Worm (Caenorhabditis elegans) whole organism, L4 larva: ENCODE results near the gene C10G8.8.

ENCODE experiments used
- F10B5.3 ChIP-seq: sonication (generic microtip); optimal IDR thresholded peaks from 2 replicates; lab custom pipeline; 2016; ENCODE audit warnings: mild to moderate bottlenecking, missing genetic modification characterization, missing compliant biosample characterization
- F44E2.7 ChIP-seq: fragments of 200-800 bp; sonication (Bioruptor generic); IDR thresholded peaks from 2 replicates; pipeline ENCODE4 v2.1.2; 2022; ENCODE audit warnings: missing genetic modification characterization, missing compliant biosample characterization
- R02D3.7 ChIP-seq: fragments of 150-350 bp; sonication (generic microtip); optimal IDR thresholded peaks from 3 replicates; lab custom pipeline; 2014; ENCODE audit warnings: missing biosample characterization, missing genetic modification characterization
- Y105C5A.15 ChIP-seq: fragments of 200-800 bp; sonication (Bioruptor generic); IDR thresholded peaks from 2 replicates; pipeline ENCODE4 v1.3.6; 2022; ENCODE audit warnings: missing genetic modification characterization, missing compliant biosample characterization
- Y75B8A.6 ChIP-seq: fragments of 200-800 bp; sonication (Bioruptor generic); IDR thresholded peaks from 2 replicates; pipeline ENCODE4 v1.3.6; 2022; ENCODE audit warnings: missing genetic modification reagents, missing genetic modification characterization, missing compliant biosample characterization
- aha-1 ChIP-seq: fragments of 150-350 bp; peaks from one replicate; lab custom pipeline; 2014; ENCODE audit warnings: missing biosample characterization, missing genetic modification characterization
- arid-1 ChIP-seq: fragments of 200-800 bp; sonication (Bioruptor generic); conservative IDR thresholded peaks from 2 replicates; pipeline ENCODE4 v1.3.6; 2022; ENCODE audit warnings: missing genetic modification reagents, missing genetic modification characterization, missing compliant biosample characterization
- ceh-28 ChIP-seq: fragments of 150-350 bp; optimal IDR thresholded peaks from 2 replicates; lab custom pipeline; 2014; ENCODE audit warnings: missing biosample characterization, missing genetic modification reagents, missing genetic modification characterization
- ceh-44 ChIP-seq: fragments of 200-800 bp; sonication (Bioruptor generic); IDR thresholded peaks from 2 replicates; pipeline ENCODE4 v1.3.6; 2022; ENCODE audit warnings: missing genetic modification reagents, missing genetic modification characterization, missing compliant biosample characterization
- daf-16 ChIP-seq, 3 experiments: sonication (generic microtip); optimal IDR thresholded peaks; 2 replicates each; lab custom pipeline; 2016 to 2017; ENCODE audit warnings: missing genetic modification characterization in 3 of 3, missing genetic modification reagents in 3 of 3, mild to moderate bottlenecking in 2 of 3, missing compliant biosample characterization in 2 of 3, missing biosample characterization in 1 of 3, moderate library complexity in 1 of 3
- daf-8 ChIP-seq: fragments of 200-800 bp; sonication (Bioruptor generic); IDR thresholded peaks from 2 replicates; pipeline ENCODE4 v1.3.6; 2022; ENCODE audit warnings: missing genetic modification characterization, missing compliant biosample characterization
- dmd-8 ChIP-seq: fragments of 200-800 bp; sonication (Bioruptor generic); IDR thresholded peaks from 2 replicates; pipeline ENCODE4 v1.3.6; 2022; ENCODE audit warnings: missing genetic modification characterization, missing compliant biosample characterization
- duxl-1 ChIP-seq: sonication (generic microtip); optimal IDR thresholded peaks from 2 replicates; lab custom pipeline; 2016; ENCODE audit warnings: mild to moderate bottlenecking, missing genetic modification characterization, moderate library complexity, missing compliant biosample characterization; ENCODE audit not compliant: poor library complexity
- egl-27 ChIP-seq: sonication (generic microtip); optimal IDR thresholded peaks from 3 replicates; lab custom pipeline; 2017; ENCODE audit warnings: missing biosample characterization, missing genetic modification reagents, missing genetic modification characterization
- gei-8 ChIP-seq: fragments of 200-800 bp; sonication (Bioruptor generic); optimal IDR thresholded peaks from 2 replicates; lab custom pipeline; 2018; ENCODE audit warnings: mild to moderate bottlenecking, missing genetic modification characterization, missing compliant biosample characterization
- hif-1 ChIP-seq, 2 experiments: sonication (generic microtip); optimal IDR thresholded peaks; 2 replicates each; lab custom pipeline; 2016 to 2017; ENCODE audit warnings: missing compliant biosample characterization in 2 of 2, missing genetic modification characterization in 2 of 2, missing genetic modification reagents in 2 of 2, missing genotype in 2 of 2, mild to moderate bottlenecking in 1 of 2
- hmg-1.1 ChIP-seq: fragments of 200-800 bp; sonication (Bioruptor generic); IDR thresholded peaks from 2 replicates; pipeline ENCODE4 v1.3.6; 2022; ENCODE audit warnings: missing genetic modification reagents, missing genetic modification characterization, missing compliant biosample characterization
- lin-15B ChIP-seq: fragments of 150-350 bp; sonication (generic microtip); optimal IDR thresholded peaks from 3 replicates; lab custom pipeline; 2014; ENCODE audit warnings: missing biosample characterization, missing genetic modification characterization
- lin-29 ChIP-seq: fragments of 200-800 bp; sonication (Bioruptor generic); IDR thresholded peaks from 2 replicates; pipeline ENCODE4 v1.3.6; 2022; ENCODE audit warnings: missing genetic modification reagents, missing genetic modification characterization, missing compliant biosample characterization
- lin-38 ChIP-seq: fragments of 200-800 bp; sonication (Bioruptor generic); IDR thresholded peaks from 2 replicates; pipeline ENCODE4 v1.3.6; 2022; ENCODE audit warnings: missing genetic modification reagents, missing genetic modification characterization, missing compliant biosample characterization
- lin-39 ChIP-seq: fragments of 150-350 bp; optimal IDR thresholded peaks from 2 replicates; lab custom pipeline; 2014; ENCODE audit warnings: missing biosample characterization, missing genetic modification reagents, missing genetic modification characterization
- mxl-2 ChIP-seq: fragments of 200-800 bp; sonication (Bioruptor generic); conservative IDR thresholded peaks from 2 replicates; pipeline ENCODE4 v1.3.6; 2022; ENCODE audit warnings: missing genetic modification reagents, missing genetic modification characterization, missing compliant biosample characterization
- nhr-11 ChIP-seq: fragments of 150-350 bp; optimal IDR thresholded peaks from 2 replicates; lab custom pipeline; 2014; ENCODE audit warnings: missing biosample characterization, missing genetic modification characterization
- nhr-28 ChIP-seq: fragments of 150-350 bp; optimal IDR thresholded peaks from 2 replicates; lab custom pipeline; 2014; ENCODE audit warnings: missing biosample characterization, missing genetic modification characterization
- nhr-42 ChIP-seq: fragments of 200-800 bp; sonication (Bioruptor generic); IDR thresholded peaks from 2 replicates; pipeline ENCODE4 v1.3.6; 2022; ENCODE audit warnings: missing genetic modification characterization, missing compliant biosample characterization
- pha-4 ChIP-seq, 2 experiments: fragments of 150-350 bp in 1 of 2; fragments of 200-800 bp in 1 of 2; sonication (Bioruptor generic) in 1 of 2; IDR thresholded peaks in 1 of 2; optimal IDR thresholded peaks in 1 of 2; 2 replicates each; pipeline versions ENCODE4 v1.3.6 to Lab custom; 2014 to 2022; ENCODE audit warnings: missing genetic modification characterization in 2 of 2, missing genetic modification reagents in 2 of 2, missing biosample characterization in 1 of 2, missing compliant biosample characterization in 1 of 2
- pqm-1 ChIP-seq: sonication (generic microtip); optimal IDR thresholded peaks from 2 replicates; lab custom pipeline; 2017; ENCODE audit warnings: missing biosample characterization, missing genetic modification characterization
- rbr-2 ChIP-seq: sonication (generic microtip); optimal IDR thresholded peaks from 2 replicates; lab custom pipeline; 2016; ENCODE audit warnings: missing genotype, missing genetic modification characterization, missing compliant biosample characterization
- sdz-12 ChIP-seq: fragments of 200-800 bp; sonication (Bioruptor generic); optimal IDR thresholded peaks from 2 replicates; lab custom pipeline; 2018; ENCODE audit warnings: mild to moderate bottlenecking, missing genetic modification characterization, missing compliant biosample characterization
- snpc-1.2 ChIP-seq: fragments of 200-800 bp; sonication (Bioruptor generic); IDR thresholded peaks from 2 replicates; pipeline ENCODE4 v1.3.6; 2022; ENCODE audit warnings: missing genetic modification reagents, missing genetic modification characterization, missing compliant biosample characterization
- spr-3 ChIP-seq: fragments of 200-800 bp; sonication (Bioruptor generic); optimal IDR thresholded peaks from 2 replicates; lab custom pipeline; 2018; ENCODE audit warnings: mild to moderate bottlenecking, missing genetic modification characterization, missing compliant biosample characterization
- zag-1 ChIP-seq: fragments of 150-350 bp; optimal IDR thresholded peaks from 2 replicates; lab custom pipeline; 2014; ENCODE audit warnings: missing biosample characterization, missing genetic modification characterization
- zfp-2 ChIP-seq: sonication (generic microtip); optimal IDR thresholded peaks from 2 replicates; lab custom pipeline; 2016; ENCODE audit warnings: mild to moderate bottlenecking, missing genetic modification characterization, missing compliant biosample characterization

The C10G8.8 gene

DNA sequence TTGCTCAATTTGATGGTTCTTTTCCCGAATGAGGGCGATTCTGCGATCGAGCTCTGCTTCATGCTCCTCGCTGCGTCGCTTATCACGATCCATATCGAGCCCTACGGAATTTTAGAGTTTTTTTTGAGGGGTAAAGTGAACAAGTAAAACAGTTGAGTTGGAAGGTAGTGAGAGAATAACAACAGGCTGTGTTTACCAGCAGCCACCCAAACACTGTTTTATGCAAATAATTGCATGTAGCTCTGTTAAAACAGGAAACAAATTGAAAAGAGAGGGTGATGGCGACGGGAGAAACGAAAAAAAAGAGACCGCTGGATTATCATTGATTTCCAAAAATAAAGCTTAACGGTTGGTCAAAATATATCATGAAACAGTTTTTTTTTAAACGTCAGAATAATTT lies at the start of gene C10G8.8:
C10G8.8 (minus strand) TSS at position 101 of the 400 bp plus-strand sequence.
- no peak for TF ChIP-seq pqm-1 (tag; lab: Kevin White, UChicago)
- no peak for TF ChIP-seq egl-27 (tag; lab: Kevin White, UChicago)
- TF ChIP-seq lin-29 = no peak
- no peak for TF ChIP-seq lin-39 (tag; lab: Kevin White, UChicago)
- no peak for TF ChIP-seq ceh-44

DNA sequence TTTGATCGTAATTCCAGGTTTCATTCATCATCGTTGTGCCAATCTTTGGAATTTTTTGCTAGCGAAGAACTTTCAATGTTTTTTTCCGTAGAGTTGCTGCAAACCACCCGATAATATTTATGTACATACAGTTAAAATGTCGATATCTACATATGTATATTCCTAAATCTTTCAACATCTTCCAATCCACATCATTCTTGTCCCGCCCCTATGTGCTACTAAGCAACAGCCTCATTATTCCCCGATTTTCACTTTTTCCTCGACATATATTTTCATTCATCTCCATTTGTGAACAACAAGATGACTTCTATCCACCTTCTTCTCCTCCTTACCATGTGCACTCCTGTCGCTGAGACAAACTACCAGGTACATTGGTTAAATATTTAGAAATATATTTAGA lies 43.9 kb upstream of the C10G8.8 start, which contains the start of gene C35A11.3:
C35A11.3 (plus strand) TSS at position 301 of the 400 bp plus-strand sequence.
- TF ChIP-seq mxl-2 (GFP tag; lab: Robert Waterston, UW) = no peak

DNA sequence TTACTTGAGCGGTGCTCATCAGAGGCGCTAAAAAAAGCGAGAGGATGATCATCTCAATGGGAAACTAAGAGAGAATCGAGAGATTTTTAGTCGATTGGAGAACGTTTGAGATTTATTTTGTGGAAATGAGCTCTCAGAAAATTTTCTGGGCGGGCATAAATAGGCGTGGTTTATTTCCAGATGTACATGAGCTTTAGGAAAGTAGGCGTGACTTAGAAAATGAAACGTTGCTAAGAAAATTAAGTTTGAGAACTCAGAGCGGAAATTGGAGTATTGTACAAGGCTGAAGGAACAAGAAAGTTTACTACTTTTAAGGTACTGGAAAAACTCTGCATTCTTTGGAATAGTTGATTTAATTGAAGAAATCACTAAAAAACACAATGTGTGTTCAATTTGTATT lies 40.6 kb upstream of the C10G8.8 start, which contains the start of gene T09D3.9:
T09D3.9 (minus strand) TSS at position 101 of the 400 bp plus-strand sequence.
- TF ChIP-seq sdz-12 (GFP tag; lab: Kevin White, UChicago) (no peak), Y105C5A.15 (GFP tag; lab: Robert Waterston, UW) (no peak), snpc-1.2 (GFP tag; lab: Robert Waterston, UW) (no peak), zfp-2 (tag; lab: Kevin White, UChicago) (no peak), aha-1 (tag; lab: Kevin White, UChicago) (peak; percentile 2)
- TF ChIP-seq, all 104 proteins: peak for 1

DNA sequence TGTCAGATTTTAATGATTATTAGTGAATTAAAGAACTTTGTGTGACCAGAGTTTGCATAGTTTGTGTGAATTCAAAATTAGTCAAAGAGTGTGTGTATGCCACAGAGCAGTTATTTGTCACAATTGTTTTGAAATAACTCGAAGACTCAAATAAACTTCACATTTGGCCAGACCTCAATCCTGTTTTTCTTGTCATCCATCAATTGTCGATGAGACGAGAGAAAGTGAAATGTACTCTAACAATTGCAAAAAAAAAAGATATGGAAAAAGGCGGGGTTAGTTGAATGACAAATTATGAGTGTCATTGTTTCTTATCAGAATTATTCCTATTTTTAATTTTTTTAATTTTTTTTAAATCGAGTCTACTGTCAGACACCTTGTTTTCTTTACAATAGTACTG lies 36.6 kb upstream of the C10G8.8 start, which contains the start of gene T09D3.8:
T09D3.8 (plus strand) TSS at position 301 of the 400 bp plus-strand sequence.
- no peak for TF ChIP-seq lin-38
- no peak for TF ChIP-seq F10B5.3 (tag; lab: Kevin White, UChicago)
- TF ChIP-seq snpc-1.2 (GFP tag; lab: Robert Waterston, UW) = no peak
- TF ChIP-seq daf-8 (GFP tag; lab: Robert Waterston, UW) = no peak
- TF ChIP-seq nhr-28 (tag; lab: Kevin White, UChicago) = no peak
- no peak for TF ChIP-seq ceh-28 (tag; lab: Kevin White, UChicago)
- no peak for TF ChIP-seq arid-1 (GFP tag; lab: Robert Waterston, UW)
- no peak for TF ChIP-seq nhr-42 (GFP tag; lab: Robert Waterston, UW)
- no peak for TF ChIP-seq lin-15B (tag; lab: Kevin White, UChicago)

DNA sequence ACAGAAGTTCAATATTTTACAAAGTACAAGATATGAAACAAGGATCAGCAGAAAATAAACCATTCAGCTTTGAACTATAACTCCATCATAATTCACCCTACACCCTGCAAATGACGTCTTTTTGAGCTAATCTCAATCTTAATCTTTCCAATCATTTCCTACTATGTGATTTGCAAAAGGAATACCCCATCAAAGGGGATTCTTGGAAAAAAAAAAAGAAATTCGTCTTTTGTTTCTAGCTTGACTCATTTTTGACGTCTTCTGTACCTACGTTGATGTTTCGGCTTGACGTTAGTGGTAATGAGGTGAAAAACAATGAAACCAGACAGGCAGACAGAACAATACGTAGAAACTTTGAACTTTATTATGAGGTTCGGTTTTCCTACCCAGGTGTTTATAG lies 34.0 kb upstream of the C10G8.8 start:
- TF ChIP-seq F44E2.7 (GFP tag; lab: Robert Waterston, UW) (no peak), hif-1 (tag; optimal IDR thresholded peaks at IDR 0.05; lab: Kevin White, UChicago) (no peak)

DNA sequence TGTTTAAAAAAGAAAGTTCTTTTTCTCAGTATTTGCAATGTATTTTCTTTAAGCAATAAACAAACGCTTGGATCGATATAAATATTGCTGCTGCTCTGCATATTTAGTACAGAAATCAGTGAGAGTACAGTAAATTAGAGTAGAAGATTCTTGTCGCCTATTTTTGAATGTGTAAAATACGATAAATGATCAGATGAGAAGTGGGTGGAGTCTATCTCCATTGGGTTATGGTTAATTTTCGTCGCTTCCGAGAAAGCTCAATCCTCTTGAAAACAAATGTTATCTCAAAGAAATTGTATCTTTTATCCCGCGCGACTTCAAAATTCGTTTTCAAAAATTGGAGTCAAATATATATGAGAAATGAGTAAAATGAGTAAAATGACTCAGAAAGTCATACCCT lies 30.6 kb upstream of the C10G8.8 start, which contains the start of gene nhr-216:
nhr-216 (minus strand) TSS at position 101 of the 400 bp plus-strand sequence.
- peak; percentile 71 for TF ChIP-seq aha-1 (tag; lab: Kevin White, UChicago)
- TF ChIP-seq R02D3.7 (tag; lab: Kevin White, UChicago) = no peak

DNA sequence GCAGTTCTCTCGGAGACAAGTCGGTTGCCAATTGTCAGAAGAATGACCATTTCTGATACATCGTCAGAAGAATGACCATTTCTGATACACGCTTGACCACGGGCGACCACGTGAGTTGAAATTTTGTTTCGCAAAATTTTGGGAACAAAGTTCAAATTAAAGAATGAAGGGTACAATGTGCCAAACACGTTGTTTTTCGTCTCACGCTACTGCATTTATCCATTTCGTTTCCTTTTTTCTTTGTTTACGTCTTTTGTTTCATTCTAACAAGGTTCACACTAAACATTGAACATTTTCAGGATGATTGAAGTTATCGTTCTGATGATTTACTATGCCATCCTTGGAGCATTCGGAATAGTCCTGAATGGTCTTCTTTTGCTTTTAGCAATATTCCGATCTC lies 23.3 kb upstream of the C10G8.8 start, which contains the start of gene srd-9:
srd-9 (plus strand) TSS at position 301 of the 400 bp plus-strand sequence.
- TF ChIP-seq duxl-1 (tag; lab: Kevin White, UChicago) (no peak), zag-1 (tag; lab: Kevin White, UChicago) (no peak), hmg-1.1 (no peak), pha-4 (GFP tag; IDR thresholded peaks at IDR 0.05; lab: Robert Waterston, UW) (no peak), pha-4 (tag; optimal IDR thresholded peaks at IDR 0.05; lab: Kevin White, UChicago) (no peak), Y75B8A.6 (GFP tag; lab: Robert Waterston, UW) (no peak), spr-3 (no peak), nhr-11 (tag; lab: Kevin White, UChicago) (no peak), gei-8 (GFP tag; lab: Kevin White, UChicago) (no peak), daf-16 (GFP tag; optimal IDR thresholded peaks at IDR 0.05; lab: Kevin White, UChicago) (no peak), daf-16 (tag; optimal IDR thresholded peaks at IDR 0.05; lab: Kevin White, UChicago) (no peak), dmd-8 (GFP tag; lab: Robert Waterston, UW) (no peak), rbr-2 (tag; lab: Kevin White, UChicago) (no peak)
- TF ChIP-seq, all 104 proteins: peak for 0
